Worm (Caenorhabditis elegans): ENCODE data around the gene C32D5.12.

DNA sequence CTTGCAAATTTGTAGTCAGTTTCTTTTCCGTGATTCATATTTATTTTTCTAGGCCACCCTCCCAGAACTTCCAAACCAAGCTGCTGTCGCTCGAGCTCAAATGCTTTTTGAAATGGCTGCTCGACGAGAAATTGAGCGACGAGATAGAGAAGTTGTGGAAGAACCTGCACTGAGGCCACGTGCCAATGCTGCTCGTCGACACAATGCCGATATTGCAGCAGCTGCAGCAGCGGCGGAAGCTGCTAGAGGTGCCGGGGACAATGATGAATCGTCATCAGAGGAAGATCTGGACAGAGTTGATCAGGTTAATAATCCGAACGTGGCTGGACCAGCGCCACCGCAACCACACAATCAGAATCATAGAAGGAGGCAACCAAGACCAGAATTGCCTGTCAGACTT is 14.6 kb upstream of the C32D5.12 start:
- TF ChIP-seq hlh-26 (GFP tag; conservative IDR thresholded peaks at IDR 0.05) (no peak), ama-1 (optimal IDR thresholded peaks at IDR 0.05) (no peak), ama-1 (GFP tag; optimal IDR thresholded peaks at IDR 0.05) (no peak), mel-28 (tag; optimal IDR thresholded peaks at IDR 0.05; ENCODE audit: borderline replicate concordance) (no peak), ztf-26 (tag; optimal IDR thresholded peaks at IDR 0.05) (no peak), unc-62 (GFP tag; optimal IDR thresholded peaks at IDR 0.05) (no peak), hsf-1 (GFP tag; IDR thresholded peaks at IDR 0.05) (no peak), D2030.7 (GFP tag; IDR thresholded peaks at IDR 0.05) (no peak), unc-130 (GFP tag; optimal IDR thresholded peaks at IDR 0.05) (no peak), dpl-1 (GFP tag; optimal IDR thresholded peaks at IDR 0.05) (no peak)

Data from whole organism, young adult.